Worm (Caenorhabditis elegans): ENCODE data around the gene F26A1.9.
"Not testable (repeated sequence)": the region's sequence is repeated elsewhere in the genome, so short reads cannot be mapped to it uniquely, and the experiment has no call there.

Gene F26A1.9

ce11 chrIII:4796039-4796438, 33.3 kb downstream of the F26A1.9 start:
- TF ChIP-seq hmg-4 (GFP tag; optimal IDR thresholded peaks at IDR 0.05) (peak; percentile 29), tra-4 (tag; optimal IDR thresholded peaks at IDR 0.05) (no peak)

ce11 chrIII:4792560-4793136, 36.7 kb downstream of the F26A1.9 start, which contains the start of gene mip-1:
mip-1 (plus strand) TSS chrIII:4793086.
- TF ChIP-seq ets-7 (tag; optimal IDR thresholded peaks at IDR 0.05): no peak
- no peak for TF ChIP-seq ceh-36 (tag; optimal IDR thresholded peaks at IDR 0.05)
- no peak for TF ChIP-seq hnd-1 (tag; optimal IDR thresholded peaks at IDR 0.05)
- no peak for TF ChIP-seq hmbx-1 (tag; optimal IDR thresholded peaks at IDR 0.05)
- no peak for TF ChIP-seq scrt-1 (GFP tag; IDR thresholded peaks at IDR 0.05)
- no peak for TF ChIP-seq sea-1 (GFP tag; conservative IDR thresholded peaks at IDR 0.05)
- TF ChIP-seq F13C5.2 (tag; optimal IDR thresholded peaks at IDR 0.05): no peak
- TF ChIP-seq pes-1 (GFP tag; IDR thresholded peaks at IDR 0.05): no peak
- no peak for TF ChIP-seq tra-4 (tag; optimal IDR thresholded peaks at IDR 0.05)
- no peak for TF ChIP-seq B0310.2 (tag; optimal IDR thresholded peaks at IDR 0.05)
- no peak for TF ChIP-seq aly-1 (tag; optimal IDR thresholded peaks at IDR 0.05)
- TF ChIP-seq tbx-11 (GFP tag; IDR thresholded peaks at IDR 0.05): no peak

- TF ChIP-seq aly-1 (tag; optimal IDR thresholded peaks at IDR 0.05) (no peak), hmg-4 (GFP tag; optimal IDR thresholded peaks at IDR 0.05) (no peak), ets-7 (tag; optimal IDR thresholded peaks at IDR 0.05) (no peak), tbx-37 (GFP tag; conservative IDR thresholded peaks at IDR 0.05) (no peak), ceh-36 (tag; optimal IDR thresholded peaks at IDR 0.05) (no peak), sea-1 (GFP tag; conservative IDR thresholded peaks at IDR 0.05) (no peak), tbx-11 (GFP tag; IDR thresholded peaks at IDR 0.05) (no peak), B0310.2 (tag; optimal IDR thresholded peaks at IDR 0.05) (no peak), pes-1 (GFP tag; IDR thresholded peaks at IDR 0.05) (no peak)
These were observed 43.6 kb downstream of the F26A1.9 start, which contains the start of gene mel-28 for ce11 chrIII:4785714-4786113. mel-28 (plus strand) TSS chrIII:4786080.

- not testable (repeated sequence) for TF ChIP-seq ceh-13 (GFP tag; optimal IDR thresholded peaks at IDR 0.05); ets-7 (tag; optimal IDR thresholded peaks at IDR 0.05); pes-1 (GFP tag; IDR thresholded peaks at IDR 0.05)
These were observed 44.2 kb downstream of the F26A1.9 start, which contains the start of gene enu-3.2 for ce11 chrIII:4785131-4785530. enu-3.2 (minus strand) TSS chrIII:4785235.

- TF ChIP-seq pes-1 (GFP tag; IDR thresholded peaks at IDR 0.05); hmbx-1 (tag; optimal IDR thresholded peaks at IDR 0.05); ets-7 (tag; optimal IDR thresholded peaks at IDR 0.05): not testable (repeated sequence)
These were observed 47.3 kb downstream of the F26A1.9 start, which contains the start of the genes gex-5 and C38D4.10 for ce11 chrIII:4781937-4782576. gex-5 (minus strand) TSS chrIII:4781987. C38D4.10 (plus strand) TSS chrIII:4782526.

- TF ChIP-seq B0310.2 (tag; optimal IDR thresholded peaks at IDR 0.05): no peak
- no peak for TF ChIP-seq scrt-1 (GFP tag; IDR thresholded peaks at IDR 0.05)
- no peak for TF ChIP-seq pes-1 (GFP tag; IDR thresholded peaks at IDR 0.05)
- TF ChIP-seq tra-4 (tag; optimal IDR thresholded peaks at IDR 0.05): no peak
- TF ChIP-seq ceh-13 (GFP tag; optimal IDR thresholded peaks at IDR 0.05): no peak
- no peak for TF ChIP-seq hmg-4 (GFP tag; optimal IDR thresholded peaks at IDR 0.05)
- TF ChIP-seq tbx-11 (GFP tag; IDR thresholded peaks at IDR 0.05): no peak
- TF ChIP-seq hnd-1 (tag; optimal IDR thresholded peaks at IDR 0.05): no peak
- no peak for TF ChIP-seq sea-1 (GFP tag; conservative IDR thresholded peaks at IDR 0.05)
- no peak for TF ChIP-seq F13C5.2 (tag; optimal IDR thresholded peaks at IDR 0.05)
- TF ChIP-seq aly-1 (tag; optimal IDR thresholded peaks at IDR 0.05): no peak
- no peak for TF ChIP-seq ets-7 (tag; optimal IDR thresholded peaks at IDR 0.05)
- no peak for TF ChIP-seq tbx-37 (GFP tag; conservative IDR thresholded peaks at IDR 0.05)
- TF ChIP-seq ama-1 (optimal IDR thresholded peaks at IDR 0.05): no peak
- TF ChIP-seq hmbx-1 (tag; optimal IDR thresholded peaks at IDR 0.05): no peak
- TF ChIP-seq ceh-36 (tag; optimal IDR thresholded peaks at IDR 0.05): no peak
- no peak for TF ChIP-seq flt-1 (GFP tag; IDR thresholded peaks at IDR 0.05)
These were observed 49.5 kb downstream of the F26A1.9 start, which contains the start of gene B0393.9 for ce11 chrIII:4779855-4780254. B0393.9 (minus strand) TSS chrIII:4780157.

ce11 chrIII:4778003-4778402, 51.3 kb downstream of the F26A1.9 start, which contains the start of gene B0393.7:
B0393.7 (minus strand) TSS chrIII:4778103.
- TF ChIP-seq ets-7 (tag; optimal IDR thresholded peaks at IDR 0.05) (no peak), ama-1 (optimal IDR thresholded peaks at IDR 0.05) (no peak), aly-1 (tag; optimal IDR thresholded peaks at IDR 0.05) (no peak), ceh-13 (GFP tag; optimal IDR thresholded peaks at IDR 0.05) (no peak), hmg-4 (GFP tag; optimal IDR thresholded peaks at IDR 0.05) (no peak), sea-1 (GFP tag; conservative IDR thresholded peaks at IDR 0.05) (no peak), flt-1 (GFP tag; IDR thresholded peaks at IDR 0.05) (no peak), ceh-36 (tag; optimal IDR thresholded peaks at IDR 0.05) (no peak), scrt-1 (GFP tag; IDR thresholded peaks at IDR 0.05) (no peak), hmbx-1 (tag; optimal IDR thresholded peaks at IDR 0.05) (no peak)

Data from whole organism, early embryonic.